Fruit fly (Drosophila melanogaster): ENCODE data around the gene Miro.

Gene Miro

DNA sequence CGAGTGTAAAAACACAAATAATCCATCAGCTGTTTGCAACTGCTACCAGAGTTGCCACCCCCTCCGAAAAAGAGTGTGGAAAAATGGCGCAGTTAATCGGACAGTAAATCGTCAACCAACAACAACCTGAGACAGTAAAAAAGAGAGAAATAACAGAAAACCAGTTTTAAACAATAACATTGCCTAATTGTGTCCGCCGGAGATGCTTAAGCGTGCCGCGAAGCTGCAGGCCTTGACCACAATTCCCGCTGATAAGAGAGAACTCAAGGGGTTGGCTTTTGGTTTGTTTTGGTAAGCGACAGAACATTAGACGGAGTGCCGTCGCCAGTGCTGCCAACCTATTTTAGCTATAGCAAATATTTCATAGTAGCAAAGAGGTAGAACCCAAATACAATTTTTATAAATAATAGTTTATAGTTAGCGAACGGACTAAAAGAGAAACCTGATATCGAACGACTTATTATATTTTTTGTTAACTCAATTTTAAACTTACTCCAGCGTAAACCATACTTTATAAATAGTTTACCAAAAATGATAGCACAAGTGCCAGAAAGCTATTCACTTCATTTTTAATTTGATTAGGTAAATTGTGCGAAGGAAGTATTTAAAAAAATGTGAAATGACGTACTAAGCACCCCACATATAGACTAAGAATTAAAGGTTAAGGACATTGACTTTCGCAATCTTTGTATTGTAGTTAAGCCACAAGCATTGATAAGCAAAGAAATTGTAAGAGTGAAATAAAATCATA, 12.2 kb upstream of the Miro start, which contains the start of the genes Atg6 and Pisd:
Atg6 (minus strand) TSS at position 93 of the 751 bp plus-strand sequence.
Pisd (plus strand) TSS at position 94 of the 751 bp plus-strand sequence.
- TF ChIP-seq tj (GFP tag; optimal IDR thresholded peaks at IDR 0.05) (peak; percentile 34), CG7101 (tag; optimal IDR thresholded peaks at IDR 0.05) (peak; percentile 8), kay (GFP tag; ENCODE audit: borderline replicate concordance) (no peak), ovo (GFP tag; optimal IDR thresholded peaks at IDR 0.05) (peak; percentile 24), Mnt (GFP tag; optimal IDR thresholded peaks at IDR 0.05) (peak; percentile 62), CG14711 (tag; optimal IDR thresholded peaks at IDR 0.05) (peak; percentile 90), bab1 (GFP tag; optimal IDR thresholded peaks at IDR 0.05) (peak; percentile 63), CG33017 (tag; optimal IDR thresholded peaks at IDR 0.05) (no peak), CG12768 (GFP tag; optimal IDR thresholded peaks at IDR 0.05) (peak; percentile 35), toe (GFP tag; optimal IDR thresholded peaks at IDR 0.05) (no peak), pad (GFP tag; optimal IDR thresholded peaks at IDR 0.05) (peak; percentile 41), Clk (GFP tag; optimal IDR thresholded peaks at IDR 0.05) (no peak), CG5204 (GFP tag; optimal IDR thresholded peaks at IDR 0.05) (no peak), Hr96 (GFP tag; optimal IDR thresholded peaks at IDR 0.05) (peak; percentile 57), CG1620 (GFP tag; optimal IDR thresholded peaks at IDR 0.05) (peak; percentile 1), cnc (optimal IDR thresholded peaks at IDR 0.05) (no peak), Crg-1 (GFP tag; optimal IDR thresholded peaks at IDR 0.05) (peak; percentile 24), cic (GFP tag; optimal IDR thresholded peaks at IDR 0.05) (peak; percentile 61), CG7045 (GFP tag; optimal IDR thresholded peaks at IDR 0.05) (peak; percentile 18), CG11617 (GFP tag; optimal IDR thresholded peaks at IDR 0.05) (peak; percentile 53)

dm6 chr3R:24047998-24048511, 9.4 kb upstream of the Miro start, which contains the start of gene Rox8:
Gene Rox8, minus strand, starts transcription at chr3R:24048265.
- TF ChIP-seq Clk (GFP tag; optimal IDR thresholded peaks at IDR 0.05) = no peak
- TF ChIP-seq Hr96 (GFP tag; optimal IDR thresholded peaks at IDR 0.05) = no peak
- TF ChIP-seq CG7045 (GFP tag; optimal IDR thresholded peaks at IDR 0.05) = peak; percentile 59
- peak; percentile 93 for TF ChIP-seq tj (GFP tag; optimal IDR thresholded peaks at IDR 0.05)
- peak; percentile 39 for TF ChIP-seq CG33017 (tag; optimal IDR thresholded peaks at IDR 0.05)
- no peak for TF ChIP-seq Crg-1 (GFP tag; optimal IDR thresholded peaks at IDR 0.05)
- TF ChIP-seq CG12768 (GFP tag; optimal IDR thresholded peaks at IDR 0.05) = peak; percentile 6
- peak; percentile 60 for TF ChIP-seq CG7101 (tag; optimal IDR thresholded peaks at IDR 0.05)
- no peak for TF ChIP-seq pad (GFP tag; optimal IDR thresholded peaks at IDR 0.05)
- no peak for TF ChIP-seq cnc (optimal IDR thresholded peaks at IDR 0.05)
- no peak for TF ChIP-seq ovo (GFP tag; optimal IDR thresholded peaks at IDR 0.05)
- TF ChIP-seq CG5204 (GFP tag; optimal IDR thresholded peaks at IDR 0.05) = no peak
- TF ChIP-seq toe (GFP tag; optimal IDR thresholded peaks at IDR 0.05) = no peak
- TF ChIP-seq cic (GFP tag; optimal IDR thresholded peaks at IDR 0.05) = peak; percentile 34
- no peak for TF ChIP-seq kay (GFP tag; ENCODE audit: borderline replicate concordance)
- peak; percentile 44 for TF ChIP-seq CG11617 (GFP tag; optimal IDR thresholded peaks at IDR 0.05)
- peak; percentile 44 for TF ChIP-seq bab1 (GFP tag; optimal IDR thresholded peaks at IDR 0.05)
- TF ChIP-seq CG14711 (tag; optimal IDR thresholded peaks at IDR 0.05) = peak; percentile 100
- peak; percentile 21 for TF ChIP-seq CG1620 (GFP tag; optimal IDR thresholded peaks at IDR 0.05)
- TF ChIP-seq Mnt (GFP tag; optimal IDR thresholded peaks at IDR 0.05) = peak; percentile 80

dm6 chr3R:24047226-24047976, 8.8 kb upstream of the Miro start, which contains the start of gene CG5986:
Gene CG5986, plus strand, starts transcription at chr3R:24047790.
- TF ChIP-seq CG5204 (GFP tag; optimal IDR thresholded peaks at IDR 0.05) (no peak), cic (GFP tag; optimal IDR thresholded peaks at IDR 0.05) (peak; percentile 82), CG7101 (tag; optimal IDR thresholded peaks at IDR 0.05) (no peak), kay (GFP tag; ENCODE audit: borderline replicate concordance) (peak; percentile 71), CG7045 (GFP tag; optimal IDR thresholded peaks at IDR 0.05) (no peak), CG1620 (GFP tag; optimal IDR thresholded peaks at IDR 0.05) (no peak), Clk (GFP tag; optimal IDR thresholded peaks at IDR 0.05) (no peak), CG14711 (tag; optimal IDR thresholded peaks at IDR 0.05) (no peak), cnc (optimal IDR thresholded peaks at IDR 0.05) (no peak), CG11617 (GFP tag; optimal IDR thresholded peaks at IDR 0.05) (peak; percentile 45), bab1 (GFP tag; optimal IDR thresholded peaks at IDR 0.05) (no peak), Crg-1 (GFP tag; optimal IDR thresholded peaks at IDR 0.05) (no peak), tj (GFP tag; optimal IDR thresholded peaks at IDR 0.05) (no peak), CG33017 (tag; optimal IDR thresholded peaks at IDR 0.05) (peak; percentile 61), toe (GFP tag; optimal IDR thresholded peaks at IDR 0.05) (no peak), pad (GFP tag; optimal IDR thresholded peaks at IDR 0.05) (peak; percentile 82), ovo (GFP tag; optimal IDR thresholded peaks at IDR 0.05) (no peak), Hr96 (GFP tag; optimal IDR thresholded peaks at IDR 0.05) (no peak), Mnt (GFP tag; optimal IDR thresholded peaks at IDR 0.05) (peak; percentile 61), CG12768 (GFP tag; optimal IDR thresholded peaks at IDR 0.05) (peak; percentile 77)

dm6 chr3R:24046580-24047225, 8.1 kb upstream of the Miro start:
- TF ChIP-seq pad (GFP tag; optimal IDR thresholded peaks at IDR 0.05) = peak; percentile 91
- peak; percentile 39 for TF ChIP-seq Crg-1 (GFP tag; optimal IDR thresholded peaks at IDR 0.05)
- peak; percentile 76 for TF ChIP-seq tj (GFP tag; optimal IDR thresholded peaks at IDR 0.05)
- peak; percentile 3 for TF ChIP-seq Mnt (GFP tag; optimal IDR thresholded peaks at IDR 0.05)
- no peak for TF ChIP-seq toe (GFP tag; optimal IDR thresholded peaks at IDR 0.05)
- no peak for TF ChIP-seq CG11617 (GFP tag; optimal IDR thresholded peaks at IDR 0.05)
- TF ChIP-seq Clk (GFP tag; optimal IDR thresholded peaks at IDR 0.05) = peak; percentile 4
